Fruit fly (Drosophila melanogaster): Measurements from ENCODE around the gene CG13073.

Gene CG13073

dm6 chr3L:16181330-16181830 is 35.7 kb downstream of the CG13073 start:
- TF ChIP-seq Dif (GFP tag; optimal IDR thresholded peaks at IDR 0.05; ENCODE audit: partially characterized antibody) (peak; percentile 65), ey (GFP tag; optimal IDR thresholded peaks at IDR 0.05) (no peak), br (GFP tag; optimal IDR thresholded peaks at IDR 0.05) (peak; percentile 18), HLH106 (tag; optimal IDR thresholded peaks at IDR 0.05) (peak; percentile 39), lola (GFP tag; optimal IDR thresholded peaks at IDR 0.05) (no peak), fru (GFP tag; optimal IDR thresholded peaks at IDR 0.05) (peak; percentile 29), dl (GFP tag; optimal IDR thresholded peaks at IDR 0.05; ENCODE audit: insufficient read depth in 1 of 2, partially characterized antibody in 2 of 2) (no peak), Abd-B (GFP tag; optimal IDR thresholded peaks at IDR 0.05) (no peak), woc (GFP tag; optimal IDR thresholded peaks at IDR 0.05) (peak; percentile 58), brk (GFP tag; optimal IDR thresholded peaks at IDR 0.05) (no peak), Mio (GFP tag; optimal IDR thresholded peaks at IDR 0.05) (no peak), dmrt93B (GFP tag; optimal IDR thresholded peaks at IDR 0.05) (peak; percentile 63), sage (GFP tag; optimal IDR thresholded peaks at IDR 0.05) (no peak), rgr (GFP tag; optimal IDR thresholded peaks at IDR 0.05) (peak; percentile 61), Jra (GFP tag; optimal IDR thresholded peaks at IDR 0.05) (no peak), dsf (GFP tag; optimal IDR thresholded peaks at IDR 0.05; ENCODE audit: borderline replicate concordance) (no peak), Hr78 (GFP tag; optimal IDR thresholded peaks at IDR 0.05) (no peak), psq (GFP tag; optimal IDR thresholded peaks at IDR 0.05) (peak; percentile 68), OdsH (GFP tag; optimal IDR thresholded peaks at IDR 0.05) (peak; percentile 40), h (GFP tag; optimal IDR thresholded peaks at IDR 0.05) (peak; percentile 79), Sp1 (GFP tag; optimal IDR thresholded peaks at IDR 0.05) (peak; percentile 80), Hnf4 (GFP tag; optimal IDR thresholded peaks at IDR 0.05) (no peak), tai (GFP tag; optimal IDR thresholded peaks at IDR 0.05) (no peak), CG9705 (GFP tag; optimal IDR thresholded peaks at IDR 0.05) (no peak), Vsx2 (GFP tag; optimal IDR thresholded peaks at IDR 0.05; ENCODE audit: partially characterized antibody) (peak; percentile 45), N (GFP tag; optimal IDR thresholded peaks at IDR 0.05) (no peak), Myc (optimal IDR thresholded peaks at IDR 0.05) (no peak), foxo (GFP tag; optimal IDR thresholded peaks at IDR 0.05) (peak in 1 of 2 experiments; percentile 63), Dfd (GFP tag; optimal IDR thresholded peaks at IDR 0.05) (no peak), CrebA (GFP tag; optimal IDR thresholded peaks at IDR 0.05; ENCODE audit: borderline replicate concordance) (no peak), Hr83 (GFP tag; optimal IDR thresholded peaks at IDR 0.05; ENCODE audit: poor library complexity, severe bottlenecking) (peak; percentile 44), pan (optimal IDR thresholded peaks at IDR 0.05) (no peak), CG32264 (GFP tag; optimal IDR thresholded peaks at IDR 0.05) (no peak), sv (GFP tag; optimal IDR thresholded peaks at IDR 0.05) (no peak), usp (GFP tag; optimal IDR thresholded peaks at IDR 0.05) (no peak), Rel (GFP tag; optimal IDR thresholded peaks at IDR 0.05) (no peak), Rel (tag; optimal IDR thresholded peaks at IDR 0.05) (no peak), jim (GFP tag; optimal IDR thresholded peaks at IDR 0.05) (no peak), GATAd (GFP tag; optimal IDR thresholded peaks at IDR 0.05) (no peak)

dm6 chr3L:16178433-16178832 is 38.7 kb downstream of the CG13073 start:
- TF ChIP-seq pan (optimal IDR thresholded peaks at IDR 0.05) (no peak), woc (GFP tag; optimal IDR thresholded peaks at IDR 0.05) (peak; percentile 79), Rel (GFP tag; optimal IDR thresholded peaks at IDR 0.05) (peak; percentile 31), Rel (tag; optimal IDR thresholded peaks at IDR 0.05) (peak; percentile 13), Vsx2 (GFP tag; optimal IDR thresholded peaks at IDR 0.05; ENCODE audit: partially characterized antibody) (peak; percentile 31), psq (GFP tag; optimal IDR thresholded peaks at IDR 0.05) (no peak), dl (GFP tag; optimal IDR thresholded peaks at IDR 0.05; ENCODE audit: insufficient read depth in 1 of 2, partially characterized antibody in 2 of 2) (peak in 1 of 2 experiments; percentile 35), Hr83 (GFP tag; optimal IDR thresholded peaks at IDR 0.05; ENCODE audit: poor library complexity, severe bottlenecking) (peak; percentile 78), Dif (GFP tag; optimal IDR thresholded peaks at IDR 0.05; ENCODE audit: partially characterized antibody) (peak; percentile 10), Jra (GFP tag; optimal IDR thresholded peaks at IDR 0.05) (no peak), rgr (GFP tag; optimal IDR thresholded peaks at IDR 0.05) (no peak)

All from whole organism, wandering third instar larva.